Worm (Caenorhabditis elegans) whole organism, midembryonic: Measurements from ENCODE around the gene irld-6.

Experiments
- T22C8.4 ChIP-seq: fragments of 200-800 bp; sonication (Bioruptor generic); IDR thresholded peaks from 2 replicates; pipeline ENCODE4 v1.3.6; 2022; ENCODE audit warnings: missing genetic modification characterization, missing compliant biosample characterization
- cog-1 ChIP-seq: sonication (generic microtip); optimal IDR thresholded peaks from 2 replicates; lab custom pipeline; 2016; ENCODE audit warnings: missing genetic modification characterization, missing compliant biosample characterization
- flt-1 ChIP-seq: fragments of 200-800 bp; sonication (Bioruptor generic); IDR thresholded peaks from 2 replicates; pipeline ENCODE4 v1.3.6; 2022; ENCODE audit warnings: missing genetic modification characterization, missing compliant biosample characterization
- klf-2 ChIP-seq: fragments of 200-800 bp; sonication (Bioruptor generic); conservative IDR thresholded peaks from 2 replicates; pipeline ENCODE4 v1.3.6; 2022; ENCODE audit warnings: missing genetic modification reagents, missing genetic modification characterization, missing compliant biosample characterization
- tab-1 ChIP-seq: fragments of 200-800 bp; sonication (Bioruptor generic); IDR thresholded peaks from 2 replicates; pipeline ENCODE4 v1.3.6; 2022; ENCODE audit warnings: missing genetic modification characterization, missing compliant biosample characterization
- ztf-23 ChIP-seq: fragments of 200-800 bp; sonication (Bioruptor generic); IDR thresholded peaks from 2 replicates; pipeline ENCODE4 v1.3.6; 2022; ENCODE audit warnings: missing genetic modification reagents, missing genetic modification characterization, missing compliant biosample characterization
- ztf-29 ChIP-seq: fragments of 200-800 bp; sonication (Bioruptor generic); IDR thresholded peaks from 2 replicates; pipeline ENCODE4 v1.3.6; 2022; ENCODE audit warnings: missing genetic modification reagents, missing genetic modification characterization, missing compliant biosample characterization

DNA sequence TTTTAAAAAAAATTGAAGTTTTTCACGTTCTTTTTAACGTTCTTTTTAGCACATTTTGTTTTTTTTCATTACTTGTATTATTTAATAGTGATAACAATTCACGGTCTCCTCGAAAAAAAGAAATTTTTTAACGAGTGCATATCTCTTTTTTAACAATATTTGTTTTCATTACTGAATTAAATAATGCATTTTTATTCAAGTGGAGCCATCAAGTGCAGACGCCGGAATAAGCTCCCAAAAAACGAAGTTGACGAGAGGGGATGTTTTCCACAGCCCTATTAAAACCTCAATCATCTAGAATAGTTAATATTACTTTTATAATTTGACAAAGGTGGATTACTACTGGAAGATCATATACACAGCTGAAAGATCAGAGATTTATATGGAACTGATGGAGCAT lies at the start of gene irld-6:
- no peak for TF ChIP-seq flt-1
- no peak for TF ChIP-seq T22C8.4 (GFP tag; lab: Robert Waterston, UW)
- no peak for TF ChIP-seq ztf-29 (GFP tag; lab: Robert Waterston, UW)
- TF ChIP-seq ztf-23 (GFP tag; lab: Robert Waterston, UW): no peak
- TF ChIP-seq klf-2 (GFP tag; lab: Robert Waterston, UW): no peak
- TF ChIP-seq cog-1 (tag; lab: Kevin White, UChicago): no peak
- TF ChIP-seq tab-1 (GFP tag; lab: Robert Waterston, UW): no peak
